Fruit fly (Drosophila melanogaster): Measurements from ENCODE around the gene CG12259.
A peak's percentile ranks its signal among the peaks of the same experiment; 100 is the strongest.

The CG12259 gene

dm6 chr3R:27937752-27938694, 17.1 kb upstream of the CG12259 start, which contains the start of the genes NSD and BOD1 (continued):
- TF ChIP-seq Deaf1 (tag; optimal IDR thresholded peaks at IDR 0.05) = peak; percentile 0
- no peak for TF ChIP-seq CG15011 (GFP tag; optimal IDR thresholded peaks at IDR 0.05)
- TF ChIP-seq CG1603 (tag; optimal IDR thresholded peaks at IDR 0.05) = peak; percentile 55
- TF ChIP-seq peb (GFP tag; IDR thresholded peaks at IDR 0.05) = no peak
- peak; percentile 77 for TF ChIP-seq CG4617 (GFP tag; optimal IDR thresholded peaks at IDR 0.05; ENCODE audit: borderline replicate concordance)
- peak; percentile 70 for TF ChIP-seq ranshi (GFP tag; IDR thresholded peaks at IDR 0.05)
- peak; percentile 13 for TF ChIP-seq gfzf (GFP tag; optimal IDR thresholded peaks at IDR 0.05)
- peak; percentile 79 for TF ChIP-seq vvl (GFP tag; IDR thresholded peaks at IDR 0.05)
- TF ChIP-seq trh (GFP tag; optimal IDR thresholded peaks at IDR 0.05) = no peak
- no peak for TF ChIP-seq corto (GFP tag; optimal IDR thresholded peaks at IDR 0.05)
- TF ChIP-seq CG13775 (GFP tag; optimal IDR thresholded peaks at IDR 0.05) = peak; percentile 71
- TF ChIP-seq Poxn (GFP tag; IDR thresholded peaks at IDR 0.05) = peak; percentile 37; the same call in 1 of the 2 replicates
- TF ChIP-seq seq (GFP tag; IDR thresholded peaks at IDR 0.05) = peak; percentile 40
- peak; percentile 1 for TF ChIP-seq Fer1 (GFP tag; optimal IDR thresholded peaks at IDR 0.05)
- no peak for TF ChIP-seq Atf6 (GFP tag; IDR thresholded peaks at IDR 0.05)
- TF ChIP-seq CrebB (tag; optimal IDR thresholded peaks at IDR 0.05) = no peak
- TF ChIP-seq CG2712 (tag; optimal IDR thresholded peaks at IDR 0.05) = peak; percentile 71
- no peak for TF ChIP-seq TFAM (GFP tag; optimal IDR thresholded peaks at IDR 0.05)
- no peak for TF ChIP-seq aop (GFP tag; IDR thresholded peaks at IDR 0.05)
- peak; percentile 84 for TF ChIP-seq E2f1 (GFP tag; IDR thresholded peaks at IDR 0.05)
- no peak for TF ChIP-seq PHDP (tag; optimal IDR thresholded peaks at IDR 0.05)
- peak; percentile 31 for TF ChIP-seq ewg (GFP tag; optimal IDR thresholded peaks at IDR 0.05)
- TF ChIP-seq salm (tag; optimal IDR thresholded peaks at IDR 0.05) = no peak
- peak; percentile 33; the same call in 2 of the 3 replicates for TF ChIP-seq croc (GFP tag; conservative IDR thresholded peaks at IDR 0.05)
- peak in 1 of 2 experiments; percentile 51 for TF ChIP-seq bsh (GFP tag; optimal IDR thresholded peaks at IDR 0.05)
- TF ChIP-seq HLH4C (GFP tag; IDR thresholded peaks at IDR 0.05; ENCODE audit: partially characterized antibody) = peak; percentile 90
- no peak for TF ChIP-seq Mes4 (GFP tag; optimal IDR thresholded peaks at IDR 0.05)
- peak; percentile 45 for TF ChIP-seq zfh2 (GFP tag; optimal IDR thresholded peaks at IDR 0.05)
- TF ChIP-seq tll (GFP tag; optimal IDR thresholded peaks at IDR 0.05) = no peak
- peak; percentile 32 for TF ChIP-seq bcd (GFP tag; optimal IDR thresholded peaks at IDR 0.05)
- no peak for TF ChIP-seq CG3995 (GFP tag; optimal IDR thresholded peaks at IDR 0.05)
- TF ChIP-seq Dip3 (GFP tag; optimal IDR thresholded peaks at IDR 0.05) = peak; percentile 24
- peak; percentile 17 for TF ChIP-seq CG10462 (GFP tag; optimal IDR thresholded peaks at IDR 0.05)
- peak; percentile 46 for TF ChIP-seq CG4820 (GFP tag; optimal IDR thresholded peaks at IDR 0.05)
- peak; percentile 14 for TF ChIP-seq tup (GFP tag; optimal IDR thresholded peaks at IDR 0.05)
- no peak for TF ChIP-seq Hsf (GFP tag; optimal IDR thresholded peaks at IDR 0.05)
- TF ChIP-seq Xbp1 (GFP tag; optimal IDR thresholded peaks at IDR 0.05) = peak; percentile 73
- TF ChIP-seq CG18476 (GFP tag; optimal IDR thresholded peaks at IDR 0.05) = no peak
- TF ChIP-seq CG12236 (GFP tag; optimal IDR thresholded peaks at IDR 0.05) = no peak
- peak; percentile 58 for TF ChIP-seq CG14667 (GFP tag; IDR thresholded peaks at IDR 0.05)
- TF ChIP-seq pnt (GFP tag; optimal IDR thresholded peaks at IDR 0.05) = no peak
- no peak for TF ChIP-seq Side (GFP tag; optimal IDR thresholded peaks at IDR 0.05)
- TF ChIP-seq CG12104 (GFP tag; optimal IDR thresholded peaks at IDR 0.05) = peak; percentile 37
- TF ChIP-seq D (optimal IDR thresholded peaks at IDR 0.05) = no peak
- no peak for TF ChIP-seq D (GFP tag; optimal IDR thresholded peaks at IDR 0.05)
- TF ChIP-seq Meics (GFP tag; optimal IDR thresholded peaks at IDR 0.05) = peak; percentile 53
- peak; percentile 81 for TF ChIP-seq CG2129 (GFP tag; IDR thresholded peaks at IDR 0.05; ENCODE audit: partially characterized antibody)
- no peak for TF ChIP-seq CG8290 (GFP tag; optimal IDR thresholded peaks at IDR 0.05)
- no peak for TF ChIP-seq CG8290 (tag; optimal IDR thresholded peaks at IDR 0.05)

Data from whole organism, embryonic.